Worm (Caenorhabditis elegans): ENCODE data around the gene ttr-6.

Gene ttr-6

DNA sequence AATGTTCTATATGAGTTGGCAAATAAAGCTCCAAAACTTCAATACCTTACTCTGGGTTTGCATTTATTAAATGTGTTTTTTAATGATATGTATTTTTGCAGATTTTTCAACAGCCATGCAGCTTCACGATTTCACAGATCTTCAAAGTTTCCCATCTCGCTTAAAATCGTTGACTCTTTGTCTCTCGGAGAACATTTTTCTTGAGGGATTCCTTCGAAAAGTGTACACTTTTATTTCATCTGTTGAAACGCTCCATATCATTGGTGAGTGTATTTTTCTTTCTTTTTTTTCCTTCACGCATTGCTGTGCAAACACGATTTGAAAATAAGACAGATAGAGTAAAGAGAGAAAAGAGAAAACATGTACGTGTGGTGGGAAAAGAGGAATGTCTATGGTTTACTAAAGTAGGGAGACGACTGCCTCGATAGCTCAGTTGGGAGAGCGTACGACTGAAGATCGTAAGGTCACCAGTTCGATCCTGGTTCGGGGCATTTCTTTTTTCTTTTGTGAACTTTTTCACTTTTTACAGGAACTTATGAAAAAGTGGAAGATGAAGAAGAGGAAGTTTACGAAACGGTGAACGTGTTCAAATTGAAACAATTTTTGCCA, 3.6 kb downstream of the ttr-6 start (continued):
- TF ChIP-seq mls-2 (tag; optimal IDR thresholded peaks at IDR 0.05) (peak; percentile 95), bed-3 (GFP tag; optimal IDR thresholded peaks at IDR 0.05) (peak; percentile 84)

DNA sequence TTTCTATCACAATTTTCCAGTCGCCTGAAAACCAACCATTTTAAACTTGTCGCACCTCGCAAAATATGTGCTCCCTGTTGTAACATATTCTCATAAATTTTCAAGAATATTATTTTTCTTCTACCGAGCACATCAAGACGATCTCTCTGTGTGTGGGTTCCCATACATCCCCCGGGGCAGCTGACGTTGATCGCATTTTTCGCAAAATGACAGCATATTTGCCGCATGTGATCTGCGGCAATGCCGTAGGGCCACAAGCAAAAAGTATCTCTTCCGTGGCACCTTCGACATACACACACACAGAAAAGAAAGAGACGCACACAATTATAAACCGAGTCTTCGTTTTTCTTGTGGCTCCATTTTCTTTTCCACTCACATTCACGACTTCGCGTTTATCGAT, 5.2 kb downstream of the ttr-6 start:
- TF ChIP-seq unc-120 (tag; optimal IDR thresholded peaks at IDR 0.05; ENCODE audit: poor library complexity, severe bottlenecking) (peak; percentile 57), lsy-2 (tag; optimal IDR thresholded peaks at IDR 0.05) (no peak), hlh-1 (tag; optimal IDR thresholded peaks at IDR 0.05) (peak; percentile 79), unc-62 (GFP tag; optimal IDR thresholded peaks at IDR 0.05) (peak; percentile 41)

DNA sequence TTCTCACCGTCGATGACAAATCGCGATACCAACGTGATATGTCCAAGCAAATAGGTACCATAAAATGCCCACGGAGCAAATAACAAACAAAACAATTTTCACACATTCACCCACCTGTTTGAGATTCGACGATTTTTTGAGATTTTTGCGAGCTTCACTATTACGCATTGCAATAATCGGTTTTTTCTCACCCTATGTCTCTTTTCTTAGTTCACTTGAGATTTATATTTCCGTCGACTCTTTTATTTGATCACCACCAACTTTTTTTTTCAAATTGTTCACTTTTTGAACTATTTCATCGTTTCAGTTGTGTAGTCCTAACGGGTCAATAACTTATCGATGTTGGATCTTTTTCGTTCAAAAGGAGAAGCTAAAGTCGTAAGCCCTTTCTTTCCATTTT, 8.4 kb downstream of the ttr-6 start, which contains the start of gene fbxl-4:
Gene fbxl-4, plus strand, starts transcription at position 301 of the 400 bp plus-strand sequence.
- TF ChIP-seq hlh-1 (tag; optimal IDR thresholded peaks at IDR 0.05), result no peak
- TF ChIP-seq lin-13 (tag; optimal IDR thresholded peaks at IDR 0.05), result no peak
- TF ChIP-seq M03D4.4 (tag; optimal IDR thresholded peaks at IDR 0.05), result no peak
- TF ChIP-seq nhr-76 (tag; optimal IDR thresholded peaks at IDR 0.05), result no peak
- no peak for TF ChIP-seq bed-3 (GFP tag; optimal IDR thresholded peaks at IDR 0.05)
- no peak for TF ChIP-seq elt-1 (tag; optimal IDR thresholded peaks at IDR 0.05; ENCODE audit: borderline replicate concordance, insufficient read depth)
- TF ChIP-seq mab-5 (tag; optimal IDR thresholded peaks at IDR 0.05), result no peak
- TF ChIP-seq sptf-1 (tag; optimal IDR thresholded peaks at IDR 0.05), result no peak
- no peak for TF ChIP-seq unc-62 (GFP tag; optimal IDR thresholded peaks at IDR 0.05)
- no peak for TF ChIP-seq ztf-11 (tag; optimal IDR thresholded peaks at IDR 0.05)
- no peak for TF ChIP-seq unc-39 (tag; optimal IDR thresholded peaks at IDR 0.05)
- TF ChIP-seq lsy-2 (tag; optimal IDR thresholded peaks at IDR 0.05), result no peak
- no peak for TF ChIP-seq nhr-237 (tag; optimal IDR thresholded peaks at IDR 0.05)
- no peak for TF ChIP-seq cnd-1 (tag; optimal IDR thresholded peaks at IDR 0.05)
- TF ChIP-seq flh-1 (GFP tag; optimal IDR thresholded peaks at IDR 0.05), result no peak

- TF ChIP-seq sptf-1 (tag; optimal IDR thresholded peaks at IDR 0.05) (no peak), ceh-39 (tag; optimal IDR thresholded peaks at IDR 0.05) (no peak), pha-4 (tag; optimal IDR thresholded peaks at IDR 0.05) (no peak), zip-8 (tag; optimal IDR thresholded peaks at IDR 0.05) (no peak), unc-120 (tag; optimal IDR thresholded peaks at IDR 0.05; ENCODE audit: poor library complexity, severe bottlenecking) (no peak), ceh-43 (GFP tag; optimal IDR thresholded peaks at IDR 0.05) (no peak), snpc-4 (tag; optimal IDR thresholded peaks at IDR 0.05) (no peak), nhr-76 (tag; optimal IDR thresholded peaks at IDR 0.05) (no peak), ces-1 (GFP tag; optimal IDR thresholded peaks at IDR 0.05) (no peak), mep-1 (tag; optimal IDR thresholded peaks at IDR 0.05) (no peak), sem-2 (GFP tag; optimal IDR thresholded peaks at IDR 0.05) (no peak), ztf-11 (tag; optimal IDR thresholded peaks at IDR 0.05) (no peak), elt-1 (tag; optimal IDR thresholded peaks at IDR 0.05; ENCODE audit: borderline replicate concordance, insufficient read depth) (no peak), elt-3 (tag; optimal IDR thresholded peaks at IDR 0.05) (no peak), mls-2 (tag; optimal IDR thresholded peaks at IDR 0.05) (no peak), nhr-12 (tag; optimal IDR thresholded peaks at IDR 0.05) (no peak), nhr-2 (tag; optimal IDR thresholded peaks at IDR 0.05) (no peak), hlh-1 (tag; optimal IDR thresholded peaks at IDR 0.05) (no peak), flh-1 (GFP tag; optimal IDR thresholded peaks at IDR 0.05) (no peak)
Measured at ce11 chrX:6583385-6583784, 13.5 kb downstream of the ttr-6 start.

- peak; percentile 33 for TF ChIP-seq hlh-1 (tag; optimal IDR thresholded peaks at IDR 0.05)
- TF ChIP-seq pha-4 (tag; optimal IDR thresholded peaks at IDR 0.05), result no peak
- TF ChIP-seq unc-62 (GFP tag; optimal IDR thresholded peaks at IDR 0.05), result peak; percentile 1
- TF ChIP-seq bed-3 (GFP tag; optimal IDR thresholded peaks at IDR 0.05), result no peak
- TF ChIP-seq ces-1 (GFP tag; optimal IDR thresholded peaks at IDR 0.05), result no peak
Measured at ce11 chrX:6575992-6576391, 20.9 kb downstream of the ttr-6 start.

ce11 chrX:6572987-6573386, 23.9 kb downstream of the ttr-6 start:
- TF ChIP-seq unc-62 (GFP tag; optimal IDR thresholded peaks at IDR 0.05) (no peak), M03D4.4 (tag; optimal IDR thresholded peaks at IDR 0.05) (no peak), ceh-39 (tag; optimal IDR thresholded peaks at IDR 0.05) (no peak), nhr-2 (tag; optimal IDR thresholded peaks at IDR 0.05) (no peak), nhr-237 (tag; optimal IDR thresholded peaks at IDR 0.05) (no peak), unc-39 (tag; optimal IDR thresholded peaks at IDR 0.05) (no peak), snpc-4 (tag; optimal IDR thresholded peaks at IDR 0.05) (no peak), hlh-1 (tag; optimal IDR thresholded peaks at IDR 0.05) (no peak), nhr-76 (tag; optimal IDR thresholded peaks at IDR 0.05) (no peak), ham-2 (GFP tag; optimal IDR thresholded peaks at IDR 0.05) (no peak), ztf-11 (tag; optimal IDR thresholded peaks at IDR 0.05) (no peak), lin-13 (tag; optimal IDR thresholded peaks at IDR 0.05) (no peak), sem-2 (GFP tag; optimal IDR thresholded peaks at IDR 0.05) (no peak), elt-3 (tag; optimal IDR thresholded peaks at IDR 0.05) (no peak), mab-5 (tag; optimal IDR thresholded peaks at IDR 0.05) (no peak), ceh-83 (GFP tag; optimal IDR thresholded peaks at IDR 0.05) (no peak), mls-2 (tag; optimal IDR thresholded peaks at IDR 0.05) (no peak), ceh-43 (GFP tag; optimal IDR thresholded peaks at IDR 0.05) (no peak), nhr-12 (tag; optimal IDR thresholded peaks at IDR 0.05) (no peak)

Measured in whole organism, mixed stage, embryonic.